Fruit fly (Drosophila melanogaster): ENCODE measurements around the gene CG4069.
A peak's percentile ranks its signal among the peaks of the same experiment; 100 is the strongest.

DNA sequence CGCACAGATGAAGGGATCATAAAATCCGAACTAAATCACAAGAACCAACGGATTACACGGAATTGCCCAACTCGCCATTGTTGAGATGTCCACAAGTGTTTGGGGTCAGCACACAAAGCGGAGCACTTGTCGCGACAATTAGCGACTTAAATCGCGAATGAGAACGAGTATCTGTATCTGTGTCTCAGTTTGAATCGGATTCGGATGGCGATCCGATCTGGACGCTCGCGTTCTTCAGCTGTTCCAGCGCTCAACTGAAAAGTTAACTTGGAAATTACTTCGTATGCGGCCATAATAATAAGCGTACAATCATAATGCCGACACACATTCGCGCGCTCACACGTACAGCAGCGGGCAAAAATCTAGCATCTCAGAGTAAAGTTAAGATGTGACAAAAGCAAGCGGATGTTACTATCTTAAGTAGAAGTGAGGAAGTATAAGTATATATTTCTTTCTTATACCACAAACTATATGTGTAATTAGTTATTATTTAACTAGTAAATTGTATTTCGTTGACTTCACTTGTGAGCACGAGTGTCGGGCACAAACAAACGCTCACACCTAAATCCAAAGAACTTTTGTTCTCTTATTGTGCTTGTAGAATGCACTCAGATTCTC lies 46.6 kb downstream of the CG4069 start, which contains the start of gene CG10660:
- TF ChIP-seq trem (tag; optimal IDR thresholded peaks at IDR 0.05), result peak; percentile 82
- TF ChIP-seq CG30403 (GFP tag; optimal IDR thresholded peaks at IDR 0.05), result peak; percentile 88
- peak; percentile 65 for TF ChIP-seq psq (GFP tag; optimal IDR thresholded peaks at IDR 0.05)
- TF ChIP-seq Deaf1 (tag; optimal IDR thresholded peaks at IDR 0.05), result peak; percentile 80
- peak; percentile 85 for TF ChIP-seq org-1 (GFP tag; optimal IDR thresholded peaks at IDR 0.05)
- peak; percentile 32 for TF ChIP-seq CG8089 (GFP tag; optimal IDR thresholded peaks at IDR 0.05)
- TF ChIP-seq p53 (GFP tag; optimal IDR thresholded peaks at IDR 0.05), result no peak
- peak; percentile 71 to 94 for TF ChIP-seq Hr51 (GFP tag; optimal IDR thresholded peaks at IDR 0.05)
